Fruit fly (Drosophila melanogaster): ENCODE results near the gene rictor.

rictor gene

DNA sequence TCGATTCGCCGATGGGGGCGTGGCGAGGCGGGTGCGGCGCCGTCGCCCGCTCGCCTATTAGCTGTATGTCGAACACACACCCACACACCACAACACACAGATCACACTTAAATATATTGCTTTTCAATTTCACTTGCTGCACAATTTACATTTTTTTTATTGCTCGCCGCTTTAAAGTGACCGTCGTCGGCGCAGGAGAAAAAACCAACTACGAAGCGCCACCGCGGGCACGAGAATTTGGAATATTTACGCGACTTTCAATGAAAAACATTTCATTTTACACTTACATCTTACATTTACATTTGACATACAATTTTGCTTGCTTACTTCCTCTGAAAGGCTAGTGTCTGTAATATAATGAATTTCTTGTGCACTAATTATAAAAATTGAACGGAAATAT is at the start of gene rictor:
Gene rictor (minus strand): TSS at position 170 of the 400 bp plus-strand sequence.
- TF ChIP-seq Dll (optimal IDR thresholded peaks at IDR 0.05), result no peak
- TF ChIP-seq pan (optimal IDR thresholded peaks at IDR 0.05), result no peak
- no peak for TF ChIP-seq usp (GFP tag; optimal IDR thresholded peaks at IDR 0.05)
- no peak for TF ChIP-seq EcR (GFP tag; optimal IDR thresholded peaks at IDR 0.05)
- TF ChIP-seq CG8478 (optimal IDR thresholded peaks at IDR 0.05), result no peak
- no peak for TF ChIP-seq psq (optimal IDR thresholded peaks at IDR 0.05)

- no peak for TF ChIP-seq pan (optimal IDR thresholded peaks at IDR 0.05)
- TF ChIP-seq psq (optimal IDR thresholded peaks at IDR 0.05), result no peak
- TF ChIP-seq Dll (optimal IDR thresholded peaks at IDR 0.05), result no peak
- no peak for TF ChIP-seq CG8478 (optimal IDR thresholded peaks at IDR 0.05)
- no peak for TF ChIP-seq usp (GFP tag; optimal IDR thresholded peaks at IDR 0.05)
- no peak for TF ChIP-seq EcR (GFP tag; optimal IDR thresholded peaks at IDR 0.05)
Observed at dm6 chrX:19309648-19310047, 48.6 kb upstream of the rictor start.

DNA sequence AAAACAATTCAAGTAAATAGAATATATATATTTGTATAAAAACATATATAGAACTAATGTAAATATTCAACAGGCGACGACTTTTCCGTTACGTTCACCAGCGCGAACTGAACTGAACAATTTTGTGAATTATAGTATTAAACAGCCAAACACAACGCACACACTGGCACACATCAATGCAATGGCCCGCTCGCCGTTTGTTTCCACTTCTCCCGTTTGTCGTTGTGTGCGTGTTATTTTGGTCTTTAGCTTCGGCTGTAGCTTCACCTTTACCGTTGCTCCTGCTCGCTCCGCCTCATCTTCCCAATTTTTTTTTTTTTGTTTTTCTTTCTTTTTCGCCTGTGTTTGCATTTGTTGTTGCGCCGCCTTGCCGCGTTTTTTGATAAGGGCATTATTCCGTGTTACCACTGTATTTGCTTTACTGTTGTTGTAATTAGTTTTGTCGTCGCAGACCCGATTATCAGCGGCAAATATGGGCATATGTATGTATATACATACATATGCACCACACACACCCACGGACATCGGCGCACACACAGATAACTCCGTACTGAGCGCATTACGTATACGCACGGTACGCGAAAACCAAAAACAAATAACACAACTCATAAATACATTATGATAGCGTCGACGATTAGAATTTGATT is 46.9 kb upstream of the rictor start, which contains the start of gene CG8051:
Gene CG8051 (minus strand): TSS at position 116 of the 647 bp plus-strand sequence.
- no peak for TF ChIP-seq psq (optimal IDR thresholded peaks at IDR 0.05)
- TF ChIP-seq EcR (GFP tag; optimal IDR thresholded peaks at IDR 0.05), result no peak
- TF ChIP-seq Dll (optimal IDR thresholded peaks at IDR 0.05), result no peak
- TF ChIP-seq CG8478 (optimal IDR thresholded peaks at IDR 0.05), result no peak
- no peak for TF ChIP-seq pan (optimal IDR thresholded peaks at IDR 0.05)
- no peak for TF ChIP-seq usp (GFP tag; optimal IDR thresholded peaks at IDR 0.05)

DNA sequence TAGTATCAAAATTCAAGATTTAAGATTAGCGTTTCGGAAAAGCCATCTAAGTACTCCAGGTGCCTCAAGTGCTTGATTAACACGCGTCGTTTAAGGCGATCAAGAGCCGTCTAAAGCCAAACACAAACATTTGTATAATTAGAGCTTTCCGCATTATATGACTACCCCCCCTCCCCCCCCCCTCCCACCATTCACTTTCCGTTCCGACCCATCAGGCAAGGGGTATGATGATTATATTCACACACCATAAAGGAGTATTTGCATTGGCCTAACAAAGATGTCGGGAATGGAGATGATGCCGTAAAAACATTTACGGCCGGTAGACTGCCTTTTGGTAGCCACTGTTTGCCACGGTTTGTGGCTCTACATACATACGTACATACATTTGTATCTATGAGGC is 45.5 kb upstream of the rictor start:
- TF ChIP-seq usp (GFP tag; optimal IDR thresholded peaks at IDR 0.05) (no peak), EcR (GFP tag; optimal IDR thresholded peaks at IDR 0.05) (no peak), CG8478 (optimal IDR thresholded peaks at IDR 0.05) (no peak), pan (optimal IDR thresholded peaks at IDR 0.05) (no peak), Dll (optimal IDR thresholded peaks at IDR 0.05) (no peak), psq (optimal IDR thresholded peaks at IDR 0.05) (no peak)

DNA sequence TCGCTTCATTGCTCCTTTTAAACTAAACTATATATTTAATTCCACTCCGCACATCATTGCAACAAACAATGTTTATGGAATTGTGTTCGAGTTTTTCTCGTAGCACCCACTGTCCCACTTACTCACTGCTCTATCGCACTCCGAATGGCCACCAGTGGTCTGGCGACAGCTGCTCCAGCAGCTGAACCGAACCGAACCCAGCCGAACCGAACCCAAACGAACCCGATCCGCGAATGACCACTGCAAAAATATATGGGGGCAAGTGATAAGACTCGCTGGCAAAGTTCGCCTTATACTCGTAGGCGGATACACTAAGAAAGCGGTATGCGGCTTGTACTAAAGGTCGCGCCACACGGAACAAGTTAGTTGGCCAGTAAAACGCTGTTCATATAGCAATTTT is 44.1 kb upstream of the rictor start:
- TF ChIP-seq pan (optimal IDR thresholded peaks at IDR 0.05) (no peak), Dll (optimal IDR thresholded peaks at IDR 0.05) (no peak), EcR (GFP tag; optimal IDR thresholded peaks at IDR 0.05) (no peak), CG8478 (optimal IDR thresholded peaks at IDR 0.05) (no peak), psq (optimal IDR thresholded peaks at IDR 0.05) (no peak), usp (GFP tag; optimal IDR thresholded peaks at IDR 0.05) (no peak)

DNA sequence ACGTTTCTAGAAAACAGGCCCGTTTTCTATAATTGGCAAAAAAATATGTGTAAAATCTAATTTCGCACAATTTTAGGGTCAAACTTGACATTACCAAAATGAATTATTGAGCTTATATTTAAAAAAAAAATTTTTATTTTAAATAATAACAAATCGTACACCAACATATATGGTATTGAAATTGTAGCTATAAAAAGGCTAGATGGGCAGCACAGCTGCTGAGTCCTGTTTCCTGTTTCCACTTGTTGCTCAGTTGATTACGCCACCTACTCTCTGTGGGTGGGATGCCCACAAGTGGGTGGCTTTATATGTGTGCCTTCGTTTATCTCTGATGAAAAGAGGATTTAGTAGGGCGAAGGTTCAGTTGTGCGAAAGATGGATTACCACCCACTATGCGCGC is 38.3 kb upstream of the rictor start:
- no peak for TF ChIP-seq EcR (GFP tag; optimal IDR thresholded peaks at IDR 0.05)
- TF ChIP-seq usp (GFP tag; optimal IDR thresholded peaks at IDR 0.05), result no peak
- TF ChIP-seq Dll (optimal IDR thresholded peaks at IDR 0.05), result no peak
- TF ChIP-seq psq (optimal IDR thresholded peaks at IDR 0.05), result no peak
- no peak for TF ChIP-seq pan (optimal IDR thresholded peaks at IDR 0.05)
- TF ChIP-seq CG8478 (optimal IDR thresholded peaks at IDR 0.05), result no peak

dm6 chrX:19298785-19299114 is 37.7 kb upstream of the rictor start:
- TF ChIP-seq CG8478 (optimal IDR thresholded peaks at IDR 0.05), result no peak
- TF ChIP-seq Dll (optimal IDR thresholded peaks at IDR 0.05), result no peak

dm6 chrX:19297899-19298784 is 37.1 kb upstream of the rictor start, which contains the start of gene CG8034:
Gene CG8034 (minus strand): TSS chrX:19298162.
- TF ChIP-seq pan (optimal IDR thresholded peaks at IDR 0.05) (no peak), usp (GFP tag; optimal IDR thresholded peaks at IDR 0.05) (no peak), Dll (optimal IDR thresholded peaks at IDR 0.05) (no peak)

DNA sequence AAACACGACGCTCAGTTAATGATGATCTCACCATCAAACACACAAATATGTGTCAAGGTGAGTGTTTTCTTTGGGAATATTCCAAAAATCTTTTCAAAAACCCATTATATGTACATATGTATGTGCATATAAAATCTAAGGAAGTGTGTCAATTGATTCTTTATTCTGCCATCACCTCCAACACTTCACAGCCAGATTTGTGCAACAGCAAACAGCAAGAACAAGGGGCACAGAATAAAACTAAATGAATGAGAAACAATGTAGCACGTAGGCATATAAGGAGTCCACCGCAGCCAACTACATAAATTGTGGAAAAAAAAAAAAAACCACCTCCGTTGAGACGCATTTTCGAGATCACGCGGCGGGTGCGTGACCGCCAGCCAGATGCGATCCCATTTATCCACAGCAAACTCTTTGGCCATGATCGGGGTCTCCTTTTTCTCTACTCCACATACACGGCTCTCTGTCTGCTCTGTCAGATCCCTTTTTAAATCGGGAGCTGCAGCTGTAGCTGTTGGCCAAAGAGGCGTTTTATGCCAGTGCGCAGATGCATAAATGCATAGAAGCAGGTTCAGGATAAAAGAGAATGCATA is 34.9 kb upstream of the rictor start:
- no peak for TF ChIP-seq Dll (optimal IDR thresholded peaks at IDR 0.05)
- no peak for TF ChIP-seq pan (optimal IDR thresholded peaks at IDR 0.05)
- no peak for TF ChIP-seq usp (GFP tag; optimal IDR thresholded peaks at IDR 0.05)
- no peak for TF ChIP-seq psq (optimal IDR thresholded peaks at IDR 0.05)
- no peak for TF ChIP-seq CG8478 (optimal IDR thresholded peaks at IDR 0.05)
- TF ChIP-seq EcR (GFP tag; optimal IDR thresholded peaks at IDR 0.05), result no peak

dm6 chrX:19294953-19295352 is 33.9 kb upstream of the rictor start:
- TF ChIP-seq pan (optimal IDR thresholded peaks at IDR 0.05) (no peak), Dll (optimal IDR thresholded peaks at IDR 0.05) (no peak), EcR (GFP tag; optimal IDR thresholded peaks at IDR 0.05) (no peak)

DNA sequence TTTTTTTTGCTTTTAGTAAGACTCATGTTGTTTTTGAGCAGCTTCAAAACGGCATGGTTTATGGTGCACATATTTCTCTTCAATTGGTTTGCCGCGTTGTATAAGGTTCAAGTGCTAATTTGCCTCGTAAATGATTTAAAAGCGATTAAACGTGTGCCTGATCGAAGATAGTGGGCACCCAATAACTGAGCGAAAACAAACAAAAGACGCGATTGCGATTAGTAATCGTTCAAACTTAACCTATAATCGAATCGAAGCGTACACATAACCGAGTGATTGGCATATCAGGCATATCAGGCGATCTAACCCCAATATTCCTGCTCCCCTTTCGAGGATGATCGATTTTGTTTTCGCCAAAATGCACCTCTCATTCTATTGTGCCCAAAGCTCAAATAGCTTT is 33.0 kb upstream of the rictor start:
- TF ChIP-seq Dll (optimal IDR thresholded peaks at IDR 0.05), result no peak
- TF ChIP-seq EcR (GFP tag; optimal IDR thresholded peaks at IDR 0.05), result no peak
- TF ChIP-seq psq (optimal IDR thresholded peaks at IDR 0.05), result no peak
- TF ChIP-seq CG8478 (optimal IDR thresholded peaks at IDR 0.05), result no peak
- no peak for TF ChIP-seq pan (optimal IDR thresholded peaks at IDR 0.05)
- no peak for TF ChIP-seq usp (GFP tag; optimal IDR thresholded peaks at IDR 0.05)

DNA sequence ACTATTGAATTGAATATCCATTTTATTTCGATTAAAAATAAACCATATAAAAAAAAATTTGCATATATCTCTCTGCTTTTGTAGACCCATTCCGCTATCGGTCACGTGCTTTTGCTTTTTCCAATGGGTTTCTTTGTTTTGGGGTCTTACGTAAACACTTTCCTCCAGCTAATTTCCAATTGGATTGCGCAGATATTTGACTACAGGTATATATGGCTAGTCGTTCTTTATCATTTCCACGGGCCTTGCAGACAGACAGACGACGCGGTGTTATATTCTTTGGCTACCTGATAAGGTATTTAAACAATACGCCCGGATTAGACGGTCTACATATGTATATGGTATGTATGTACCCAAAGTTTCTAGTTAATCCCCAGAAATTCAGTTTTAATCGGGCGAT is 32.3 kb upstream of the rictor start:
- TF ChIP-seq usp (GFP tag; optimal IDR thresholded peaks at IDR 0.05) (no peak), psq (optimal IDR thresholded peaks at IDR 0.05) (no peak), EcR (GFP tag; optimal IDR thresholded peaks at IDR 0.05) (no peak), pan (optimal IDR thresholded peaks at IDR 0.05) (no peak), Dll (optimal IDR thresholded peaks at IDR 0.05) (no peak), CG8478 (optimal IDR thresholded peaks at IDR 0.05) (no peak)
